Fruit fly (Drosophila melanogaster) whole organism, embryonic: ENCODE measurements around the gene ppk7.

ENCODE experiments used
- Bgb ChIP-seq: fragments of 200-800 bp; sonication (Bioruptor generic); IDR thresholded peaks from 2 replicates; pipeline ENCODE4 v1.3.6; 2022; ENCODE audit warnings: missing biosample characterization, missing genetic modification characterization; ENCODE audit not compliant: partially characterized antibody
- CG11560 ChIP-seq: fragments of 200-800 bp; sonication (Bioruptor generic); IDR thresholded peaks from 3 replicates; pipeline ENCODE4 v1.3.6; 2022; ENCODE audit warnings: missing biosample characterization, missing genetic modification characterization
- CG11723 ChIP-seq: fragments of 200-800 bp; sonication (Bioruptor generic); optimal IDR thresholded peaks from 2 replicates; lab custom pipeline; 2017; ENCODE audit warnings: missing biosample characterization, mild to moderate bottlenecking, missing genetic modification characterization
- CG12071 ChIP-seq: fragments of 200-800 bp; sonication (Bioruptor generic); optimal IDR thresholded peaks from 3 replicates; lab custom pipeline; 2018; ENCODE audit warnings: missing biosample characterization, mild to moderate bottlenecking, missing genetic modification characterization
- CG12155 ChIP-seq: fragments of 200-800 bp; sonication (Bioruptor generic); optimal IDR thresholded peaks from 3 replicates; lab custom pipeline; 2016; ENCODE audit warnings: missing biosample characterization, missing genetic modification characterization
- CG12659 ChIP-seq: fragments of 200-800 bp; sonication (Bioruptor generic); optimal IDR thresholded peaks from 3 replicates; lab custom pipeline; 2017; ENCODE audit warnings: mild to moderate bottlenecking, missing biosample characterization, missing genetic modification reagents, missing genetic modification characterization
- CG12942 ChIP-seq: fragments of 200-800 bp; sonication (Bioruptor generic); optimal IDR thresholded peaks from 3 replicates; lab custom pipeline; 2016; ENCODE audit warnings: missing biosample characterization, missing genetic modification characterization
- CG13296 ChIP-seq: fragments of 200-800 bp; sonication (Bioruptor generic); optimal IDR thresholded peaks from 3 replicates; lab custom pipeline; 2018; ENCODE audit warnings: missing biosample characterization, mild to moderate bottlenecking, missing genetic modification characterization
- CG14860 ChIP-seq: fragments of 200-800 bp; sonication (Bioruptor generic); IDR thresholded peaks from 3 replicates; pipeline ENCODE4 v1.3.6; 2022; ENCODE audit warnings: missing biosample characterization, missing genetic modification characterization; ENCODE audit not compliant: partially characterized antibody
- CG17361 ChIP-seq: fragments of 200-800 bp; sonication (Bioruptor generic); IDR thresholded peaks from 3 replicates; pipeline ENCODE4 v1.3.6; 2022; ENCODE audit warnings: missing biosample characterization, missing genetic modification characterization
- CG17802 ChIP-seq: fragments of 200-800 bp; sonication (Bioruptor generic); optimal IDR thresholded peaks from 2 replicates; lab custom pipeline; 2018; ENCODE audit warnings: missing biosample characterization, mild to moderate bottlenecking, missing genetic modification characterization, moderate library complexity
- CG18764 ChIP-seq: fragments of 200-800 bp; sonication (Bioruptor generic); optimal IDR thresholded peaks from 3 replicates; lab custom pipeline; 2016; ENCODE audit warnings: missing biosample characterization, missing genetic modification characterization
- CG2199 ChIP-seq: fragments of 200-800 bp; sonication (Bioruptor generic); IDR thresholded peaks from 3 replicates; pipeline ENCODE4 v1.3.6; 2022; ENCODE audit warnings: missing biosample characterization, missing genetic modification characterization
- CG30020 ChIP-seq: fragments of 200-800 bp; optimal IDR thresholded peaks from 2 replicates; lab custom pipeline; 2019; ENCODE audit warnings: missing biosample characterization, mild to moderate bottlenecking, missing genetic modification characterization, moderate library complexity
- CG3281 ChIP-seq: fragments of 200-800 bp; sonication (Bioruptor generic); optimal IDR thresholded peaks from 3 replicates; lab custom pipeline; 2017; ENCODE audit warnings: missing biosample characterization, mild to moderate bottlenecking, missing genetic modification characterization
- CG3838 ChIP-seq: fragments of 200-800 bp; sonication (Bioruptor generic); optimal IDR thresholded peaks from 3 replicates; lab custom pipeline; 2016; ENCODE audit warnings: missing biosample characterization, missing genetic modification characterization
- CG42726 ChIP-seq: fragments of 200-800 bp; sonication (Bioruptor generic); IDR thresholded peaks from 2 replicates; pipeline ENCODE4 v1.3.6; 2022; ENCODE audit warnings: missing biosample characterization, missing genetic modification characterization; ENCODE audit not compliant: partially characterized antibody
- CG4360 ChIP-seq: fragments of 200-800 bp; sonication (Bioruptor generic); IDR thresholded peaks from 2 replicates; pipeline ENCODE4 v1.3.6; 2022; ENCODE audit warnings: missing biosample characterization, missing genetic modification characterization
- CG7963 ChIP-seq: fragments of 200-800 bp; sonication (Bioruptor generic); IDR thresholded peaks from 3 replicates; pipeline ENCODE4 v1.3.6; 2022; ENCODE audit warnings: missing biosample characterization, missing genetic modification characterization; ENCODE audit not compliant: partially characterized antibody
- CG9437 ChIP-seq: fragments of 200-800 bp; sonication (Bioruptor generic); optimal IDR thresholded peaks from 2 replicates; lab custom pipeline; 2018; ENCODE audit warnings: missing biosample characterization, mild to moderate bottlenecking, missing genetic modification characterization
- CG9727 ChIP-seq: fragments of 200-800 bp; sonication (Bioruptor generic); optimal IDR thresholded peaks from 3 replicates; lab custom pipeline; 2017; ENCODE audit warnings: missing biosample characterization, mild to moderate bottlenecking, missing genetic modification characterization
- CG9817 ChIP-seq: fragments of 200-800 bp; sonication (Bioruptor generic); optimal IDR thresholded peaks from 2 replicates; lab custom pipeline; 2018; ENCODE audit warnings: missing biosample characterization, mild to moderate bottlenecking, missing genetic modification characterization, moderate library complexity
- D19B ChIP-seq: fragments of 200-800 bp; sonication (Bioruptor generic); optimal IDR thresholded peaks from 2 replicates; lab custom pipeline; 2017; ENCODE audit warnings: missing biosample characterization, mild to moderate bottlenecking, missing genetic modification characterization
- Dek ChIP-seq: fragments of 200-800 bp; sonication (Bioruptor generic); optimal IDR thresholded peaks from 3 replicates; lab custom pipeline; 2019; ENCODE audit warnings: missing biosample characterization, mild to moderate bottlenecking, missing genetic modification characterization, moderate library complexity
- Dip3 ChIP-seq: fragments of 200-800 bp; sonication (Bioruptor generic); optimal IDR thresholded peaks from 3 replicates; lab custom pipeline; 2016; ENCODE audit warnings: missing biosample characterization, missing genetic modification characterization
- Dll ChIP-seq: fragments of 200-800 bp; sonication (Bioruptor generic); IDR thresholded peaks from 4 replicates; pipeline ENCODE4 v1.3.6; 2022; ENCODE audit warnings: missing biosample characterization, missing genetic modification characterization; ENCODE audit not compliant: partially characterized antibody
- Drgx ChIP-seq: fragments of 200-800 bp; sonication (Bioruptor generic); IDR thresholded peaks from 2 replicates; pipeline ENCODE4 v1.3.6; 2022; ENCODE audit warnings: missing biosample characterization, missing genetic modification characterization
- E2f1 ChIP-seq: fragments of 200-800 bp; sonication (Bioruptor generic); IDR thresholded peaks from 2 replicates; pipeline ENCODE4 v1.3.6; 2022; ENCODE audit warnings: missing biosample characterization, missing genetic modification characterization
- Ets97D ChIP-seq: fragments of 200-800 bp; sonication (Bioruptor generic); optimal IDR thresholded peaks from 3 replicates; lab custom pipeline; 2016; ENCODE audit warnings: missing biosample characterization, missing genetic modification characterization
- Fer1 ChIP-seq: fragments of 200-800 bp; sonication (Bioruptor generic); optimal IDR thresholded peaks from 2 replicates; lab custom pipeline; 2017; ENCODE audit warnings: missing biosample characterization, mild to moderate bottlenecking, missing genetic modification characterization
- GATAe ChIP-seq: fragments of 200-800 bp; sonication (Bioruptor generic); conservative IDR thresholded peaks from 2 replicates; pipeline ENCODE4 v1.3.6; 2022; ENCODE audit warnings: missing biosample characterization, missing genetic modification characterization
- HLH54F ChIP-seq: fragments of 200-800 bp; sonication (Bioruptor generic); optimal IDR thresholded peaks from 3 replicates; lab custom pipeline; 2016; ENCODE audit warnings: missing biosample characterization, missing genetic modification characterization
- Hey ChIP-seq: fragments of 200-800 bp; sonication (Bioruptor generic); optimal IDR thresholded peaks from 3 replicates; lab custom pipeline; 2018; ENCODE audit warnings: missing biosample characterization, mild to moderate bottlenecking, missing genetic modification characterization
- Hr39 ChIP-seq: fragments of >200 bp; optimal IDR thresholded peaks from 2 replicates; lab custom pipeline; 2017
- MBD-R2 ChIP-seq: fragments of 200-800 bp; sonication (Bioruptor generic); IDR thresholded peaks from 2 replicates; pipeline ENCODE4 v1.3.6; 2022; ENCODE audit warnings: missing biosample characterization, missing genetic modification characterization
- Nf-YC ChIP-seq: fragments of 200-800 bp; optimal IDR thresholded peaks from 3 replicates; lab custom pipeline; 2019; ENCODE audit warnings: missing biosample characterization, mild to moderate bottlenecking, missing genetic modification characterization, moderate library complexity
- Ravus ChIP-seq: fragments of 200-800 bp; sonication (Bioruptor generic); IDR thresholded peaks from 2 replicates; pipeline ENCODE4 v1.3.6; 2022; ENCODE audit warnings: missing biosample characterization, missing genetic modification characterization
- Sin3A ChIP-seq: fragments of >200 bp; optimal IDR thresholded peaks from 2 replicates; lab custom pipeline; 2018
- Six4 ChIP-seq: fragments of 200-800 bp; sonication (Bioruptor generic); optimal IDR thresholded peaks from 2 replicates; lab custom pipeline; 2016; ENCODE audit warnings: missing biosample characterization, missing genetic modification characterization
- Sry-δ ChIP-seq: fragments of 200-800 bp; sonication (Bioruptor generic); optimal IDR thresholded peaks from 2 replicates; lab custom pipeline; 2016; ENCODE audit warnings: missing biosample characterization, missing genetic modification characterization
- dmrt11E ChIP-seq: fragments of 200-800 bp; sonication (Bioruptor generic); optimal IDR thresholded peaks from 3 replicates; lab custom pipeline; 2018; ENCODE audit warnings: missing biosample characterization, mild to moderate bottlenecking, missing genetic modification characterization, moderate library complexity
- fd3F ChIP-seq: fragments of 200-800 bp; sonication (Bioruptor generic); optimal IDR thresholded peaks from 2 replicates; lab custom pipeline; 2018; ENCODE audit warnings: missing biosample characterization, mild to moderate bottlenecking, missing genetic modification characterization, moderate library complexity
- gsb ChIP-seq: fragments of 200-800 bp; sonication (Bioruptor generic); IDR thresholded peaks from 2 replicates; pipeline ENCODE4 v1.3.6; 2022; ENCODE audit warnings: missing biosample characterization, missing genetic modification characterization
- kah ChIP-seq: fragments of 200-800 bp; sonication (Bioruptor generic); optimal IDR thresholded peaks from 2 replicates; lab custom pipeline; 2018; ENCODE audit warnings: missing biosample characterization, mild to moderate bottlenecking, missing genetic modification characterization
- mam ChIP-seq: fragments of 200-800 bp; sonication (Bioruptor generic); optimal IDR thresholded peaks from 3 replicates; lab custom pipeline; 2016; ENCODE audit warnings: missing biosample characterization, missing genetic modification characterization
- mirr ChIP-seq: fragments of 200-800 bp; sonication (Bioruptor generic); optimal IDR thresholded peaks from 3 replicates; lab custom pipeline; 2018; ENCODE audit warnings: missing biosample characterization, mild to moderate bottlenecking, missing genetic modification characterization
- repo ChIP-seq: fragments of 200-800 bp; sonication (Bioruptor generic); optimal IDR thresholded peaks from 2 replicates; lab custom pipeline; 2016; ENCODE audit warnings: missing biosample characterization, missing genetic modification characterization
- row ChIP-seq: fragments of 200-800 bp; sonication (Bioruptor generic); IDR thresholded peaks from 3 replicates; pipeline ENCODE4 v1.3.6; 2022; ENCODE audit warnings: missing biosample characterization, missing genetic modification characterization
- shn ChIP-seq: fragments of 200-800 bp; sonication (Bioruptor generic); optimal IDR thresholded peaks from 3 replicates; lab custom pipeline; 2016; ENCODE audit warnings: missing biosample characterization, missing genetic modification characterization
- slp2 ChIP-seq: fragments of 200-800 bp; sonication (Bioruptor generic); optimal IDR thresholded peaks from 2 replicates; lab custom pipeline; 2016; ENCODE audit warnings: missing biosample characterization, missing genetic modification characterization
- vvl ChIP-seq: fragments of 200-800 bp; sonication (Bioruptor generic); IDR thresholded peaks from 2 replicates; pipeline ENCODE4 v1.3.6; 2022; ENCODE audit warnings: missing biosample characterization, missing genetic modification characterization

The ppk7 gene

DNA sequence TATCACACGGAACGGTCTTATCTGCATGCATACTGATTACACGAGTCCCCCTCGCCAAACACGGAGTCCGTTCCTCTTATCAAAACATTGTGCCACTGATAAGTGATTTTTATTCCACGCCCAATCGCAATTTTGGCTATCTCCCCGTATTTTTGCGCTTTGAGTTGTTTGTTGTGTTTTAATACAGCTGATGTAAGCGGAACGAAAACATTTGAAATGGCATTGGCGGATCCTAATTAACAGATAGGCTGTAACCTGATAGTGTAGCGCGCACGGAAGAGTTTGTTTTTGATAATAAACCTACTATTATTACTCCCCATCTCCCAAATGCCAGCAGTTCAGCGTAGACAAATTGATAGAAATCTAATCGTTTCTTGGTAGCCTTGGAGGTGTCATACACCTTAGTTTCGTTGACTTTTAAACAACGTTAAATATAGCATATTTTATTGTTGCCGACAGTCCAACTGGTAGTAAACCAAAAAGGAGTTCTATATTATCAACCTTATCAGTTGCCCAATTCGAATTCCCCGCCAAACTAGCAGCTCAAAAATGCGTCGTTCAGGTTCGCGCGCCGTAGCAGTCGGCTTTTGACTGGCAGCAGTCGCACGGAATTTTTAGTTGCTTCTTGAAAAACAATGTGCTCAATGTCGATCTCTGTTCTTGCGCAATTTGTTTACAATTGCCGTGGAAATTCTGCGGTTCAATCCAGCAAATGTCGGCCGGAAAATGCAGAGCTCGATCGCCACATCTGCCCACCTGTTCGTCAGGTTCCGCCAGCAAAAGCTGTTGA, 10.9 kb downstream of the ppk7 start (continued):
- TF ChIP-seq repo (GFP tag; lab: Kevin White, UChicago) (peak; percentile 9), Ets97D (GFP tag; lab: Kevin White, UChicago) (peak; percentile 31), mam (GFP tag; lab: Kevin White, UChicago) (no peak), Dek (tag; lab: Kevin White, UChicago) (peak; percentile 4), dmrt11E (tag; lab: Kevin White, UChicago) (no peak), CG11560 (no peak), kah (GFP tag; lab: Kevin White, UChicago) (peak; percentile 57), Hey (tag; lab: Kevin White, UChicago) (peak; percentile 60), Dll (GFP tag; lab: Robert Waterston, UW) (no peak), CG13296 (GFP tag; lab: Kevin White, UChicago) (peak; percentile 21), CG17802 (tag; lab: Kevin White, UChicago) (no peak), CG30020 (tag; lab: Kevin White, UChicago) (no peak), CG12659 (GFP tag; lab: Kevin White, UChicago) (peak; percentile 2), CG17361 (no peak), mirr (GFP tag; lab: Kevin White, UChicago) (peak; percentile 100), vvl (GFP tag; lab: Robert Waterston, UW) (peak; percentile 68), CG2199 (peak; percentile 87), CG42726 (peak; percentile 65), fd3F (GFP tag; lab: Kevin White, UChicago) (no peak), E2f1 (GFP tag; lab: Robert Waterston, UW) (no peak), CG3281 (GFP tag; lab: Kevin White, UChicago) (no peak), CG4360 (GFP tag; lab: Robert Waterston, UW) (no peak), CG9727 (GFP tag; lab: Kevin White, UChicago) (peak; percentile 10), MBD-R2 (GFP tag; lab: Robert Waterston, UW) (peak; percentile 73), Fer1 (GFP tag; lab: Kevin White, UChicago) (peak; percentile 20), CG12155 (no peak), CG11723 (GFP tag; lab: Kevin White, UChicago) (no peak), CG7963 (GFP tag; lab: Robert Waterston, UW) (no peak), Dip3 (no peak), HLH54F (GFP tag; lab: Kevin White, UChicago) (no peak), Drgx (no peak), CG18764 (no peak), slp2 (GFP tag; lab: Kevin White, UChicago) (peak; percentile 12), Six4 (no peak), Bgb (GFP tag; lab: Robert Waterston, UW) (peak; percentile 46), CG12071 (GFP tag; lab: Kevin White, UChicago) (no peak), Ravus (GFP tag; lab: Robert Waterston, UW) (no peak), Hr39 (lab: Kevin White, UChicago) (no peak), CG9437 (GFP tag; lab: Kevin White, UChicago) (peak; percentile 40), shn (no peak), CG3838 (GFP tag; lab: Kevin White, UChicago) (no peak), CG9817 (tag; lab: Kevin White, UChicago) (no peak), D19B (GFP tag; lab: Kevin White, UChicago) (peak; percentile 15), CG14860 (no peak), CG12942 (no peak), gsb (GFP tag; lab: Robert Waterston, UW) (no peak), row (GFP tag; lab: Robert Waterston, UW) (peak; percentile 14; the same call in 1 of the 3 replicates), GATAe (GFP tag; lab: Robert Waterston, UW) (peak; percentile 79), Sry-δ (GFP tag; lab: Kevin White, UChicago) (peak; percentile 31), Nf-YC (tag; lab: Kevin White, UChicago) (peak; percentile 26), Sin3A (peak; percentile 54)
